Worm (Caenorhabditis elegans): Measurements from ENCODE around the gene F54F12.2.

- TF ChIP-seq cog-1 (tag; optimal IDR thresholded peaks at IDR 0.05) (no peak), ztf-29 (GFP tag; IDR thresholded peaks at IDR 0.05) (no peak), tab-1 (GFP tag; IDR thresholded peaks at IDR 0.05) (no peak), flt-1 (GFP tag; IDR thresholded peaks at IDR 0.05) (no peak), klf-2 (GFP tag; conservative IDR thresholded peaks at IDR 0.05) (no peak)
These were observed 25.9 kb upstream of the F54F12.2 start for ce11 chrIII:13013912-13014311.
